Fruit fly (Drosophila melanogaster) whole organism, embryonic: ENCODE measurements around the gene CG9205.

Experiments
- CG10209 ChIP-seq: fragments of 200-800 bp; sonication (Bioruptor generic); optimal IDR thresholded peaks from 3 replicates; lab custom pipeline; 2017; ENCODE audit warnings: missing biosample characterization, mild to moderate bottlenecking, missing genetic modification characterization, missing genetic modification reagents
- CG10274 ChIP-seq: fragments of 200-800 bp; sonication (Bioruptor generic); optimal IDR thresholded peaks from 3 replicates; lab custom pipeline; 2017; ENCODE audit warnings: missing biosample characterization, mild to moderate bottlenecking, missing genetic modification characterization
- CG10366 ChIP-seq: fragments of 200-800 bp; sonication (Bioruptor generic); IDR thresholded peaks from 2 replicates; pipeline ENCODE4 v1.3.6; 2022; ENCODE audit warnings: missing biosample characterization, missing genetic modification characterization
- CG10543 ChIP-seq: fragments of 200-800 bp; sonication (Bioruptor generic); optimal IDR thresholded peaks from 3 replicates; lab custom pipeline; 2017; ENCODE audit warnings: missing biosample characterization, mild to moderate bottlenecking, missing genetic modification characterization, moderate library complexity
- CG11093 ChIP-seq: fragments of 200-800 bp; sonication (Bioruptor generic); IDR thresholded peaks from 3 replicates; pipeline ENCODE4 v1.3.6; 2022; ENCODE audit warnings: missing biosample characterization, missing genetic modification characterization
- CG11695 ChIP-seq: fragments of 200-800 bp; sonication (Bioruptor generic); IDR thresholded peaks from 3 replicates; pipeline ENCODE4 v1.3.6; 2022; ENCODE audit warnings: missing biosample characterization, missing genetic modification characterization
- CG12659 ChIP-seq: fragments of 200-800 bp; sonication (Bioruptor generic); optimal IDR thresholded peaks from 3 replicates; lab custom pipeline; 2017; ENCODE audit warnings: mild to moderate bottlenecking, missing biosample characterization, missing genetic modification reagents, missing genetic modification characterization
- CG12769 ChIP-seq: fragments of 200-800 bp; sonication (Bioruptor generic); optimal IDR thresholded peaks from 2 replicates; lab custom pipeline; 2019; ENCODE audit warnings: missing biosample characterization, mild to moderate bottlenecking, missing genetic modification characterization, moderate library complexity
- CG15269 ChIP-seq: fragments of 200-800 bp; sonication (Bioruptor generic); optimal IDR thresholded peaks from 2 replicates; lab custom pipeline; 2018; ENCODE audit warnings: missing biosample characterization, mild to moderate bottlenecking, missing genetic modification characterization, moderate library complexity
- CG16863 ChIP-seq: fragments of 200-800 bp; sonication (Bioruptor generic); optimal IDR thresholded peaks from 3 replicates; lab custom pipeline; 2016; ENCODE audit warnings: missing biosample characterization, missing genetic modification characterization
- CG17328 ChIP-seq: fragments of 200-800 bp; sonication (Bioruptor generic); IDR thresholded peaks from 2 replicates; pipeline ENCODE4 v1.3.6; 2022; ENCODE audit warnings: missing biosample characterization, missing genetic modification characterization
- CG17568 ChIP-seq: fragments of 200-800 bp; sonication (Bioruptor generic); optimal IDR thresholded peaks from 2 replicates; lab custom pipeline; 2018; ENCODE audit warnings: missing biosample characterization, mild to moderate bottlenecking, missing genetic modification characterization, moderate library complexity
- CG2875 ChIP-seq: fragments of 200-800 bp; sonication (Bioruptor generic); optimal IDR thresholded peaks from 2 replicates; lab custom pipeline; 2017; ENCODE audit warnings: missing biosample characterization, mild to moderate bottlenecking, missing genetic modification characterization, missing genetic modification reagents
- CG2889 ChIP-seq: fragments of 200-800 bp; sonication (Bioruptor generic); IDR thresholded peaks from 3 replicates; pipeline ENCODE4 v1.3.6; 2022; ENCODE audit warnings: missing biosample characterization, missing genetic modification characterization
- CG33213 ChIP-seq: fragments of 200-800 bp; sonication (Bioruptor generic); optimal IDR thresholded peaks from 3 replicates; lab custom pipeline; 2016; ENCODE audit warnings: missing biosample characterization, missing genetic modification characterization
- CG34376 ChIP-seq: fragments of 200-800 bp; sonication (Bioruptor generic); optimal IDR thresholded peaks from 2 replicates; lab custom pipeline; 2018; ENCODE audit warnings: missing biosample characterization, mild to moderate bottlenecking, missing genetic modification characterization
- CG6175 ChIP-seq: fragments of 200-800 bp; sonication (Bioruptor generic); IDR thresholded peaks from 3 replicates; pipeline ENCODE4 v1.3.6; 2022; ENCODE audit warnings: missing biosample characterization, missing genetic modification characterization
- CG7839 ChIP-seq: fragments of 200-800 bp; sonication (Bioruptor generic); optimal IDR thresholded peaks from 3 replicates; lab custom pipeline; 2018; ENCODE audit warnings: missing biosample characterization, mild to moderate bottlenecking, missing genetic modification characterization, moderate library complexity
- CG7987 ChIP-seq: fragments of 200-800 bp; sonication (Bioruptor generic); optimal IDR thresholded peaks from 2 replicates; lab custom pipeline; 2018; ENCODE audit warnings: missing biosample characterization, mild to moderate bottlenecking, missing genetic modification characterization, moderate library complexity
- CG8281 ChIP-seq: fragments of 200-800 bp; sonication (Bioruptor generic); optimal IDR thresholded peaks from 2 replicates; lab custom pipeline; 2018; ENCODE audit warnings: missing biosample characterization, mild to moderate bottlenecking, missing genetic modification characterization, moderate library complexity
- Camta ChIP-seq: fragments of 200-800 bp; sonication (Bioruptor generic); optimal IDR thresholded peaks from 2 replicates; lab custom pipeline; 2016; ENCODE audit warnings: missing biosample characterization, missing genetic modification characterization
- CoRest ChIP-seq: fragments of 200-800 bp; sonication (Bioruptor generic); optimal IDR thresholded peaks from 3 replicates; lab custom pipeline; 2018; ENCODE audit warnings: missing biosample characterization, mild to moderate bottlenecking, missing genetic modification characterization, moderate library complexity
- Dad ChIP-seq: fragments of 200-800 bp; sonication (Bioruptor generic); optimal IDR thresholded peaks from 3 replicates; lab custom pipeline; 2016; ENCODE audit warnings: missing biosample characterization, missing genetic modification characterization
- Dll ChIP-seq: fragments of 200-800 bp; sonication (Bioruptor generic); IDR thresholded peaks from 4 replicates; pipeline ENCODE4 v1.3.6; 2022; ENCODE audit warnings: missing biosample characterization, missing genetic modification characterization; ENCODE audit not compliant: partially characterized antibody
- Dref ChIP-seq: fragments of 200-800 bp; sonication (Bioruptor generic); IDR thresholded peaks from 2 replicates; pipeline ENCODE4 v1.3.6; 2022; ENCODE audit warnings: missing biosample characterization, missing genetic modification characterization
- E2f2 ChIP-seq: fragments of 200-800 bp; sonication (Bioruptor generic); IDR thresholded peaks from 2 replicates; pipeline ENCODE4 v1.3.6; 2022; ENCODE audit warnings: missing biosample characterization, missing genetic modification characterization
- Fer3 ChIP-seq: fragments of 200-800 bp; sonication (Bioruptor generic); optimal IDR thresholded peaks from 2 replicates; lab custom pipeline; 2018; ENCODE audit warnings: missing biosample characterization, mild to moderate bottlenecking, missing genetic modification characterization, moderate library complexity
- Hmr ChIP-seq: fragments of 200-800 bp; sonication (Bioruptor generic); optimal IDR thresholded peaks from 3 replicates; lab custom pipeline; 2017; ENCODE audit warnings: mild to moderate bottlenecking, missing biosample characterization, missing genetic modification reagents, missing genetic modification characterization
- Jarid2 ChIP-seq: fragments of 200-800 bp; sonication (Bioruptor generic); optimal IDR thresholded peaks from 3 replicates; lab custom pipeline; 2017; ENCODE audit warnings: mild to moderate bottlenecking, missing biosample characterization, missing genetic modification reagents, missing genetic modification characterization
- Lim3 ChIP-seq: fragments of 200-800 bp; sonication (Bioruptor generic); IDR thresholded peaks from 2 replicates; pipeline ENCODE4 v1.3.6; 2022; ENCODE audit warnings: missing biosample characterization, missing genetic modification characterization
- Med ChIP-seq: fragments of 200-800 bp; sonication (Bioruptor generic); peaks from one replicate; lab custom pipeline; 2016; ENCODE audit warnings: missing biosample characterization, missing genetic modification characterization, mild to moderate bottlenecking, inconsistent platforms, moderate library complexity
- Nf-YA ChIP-seq: fragments of 200-800 bp; sonication (Bioruptor generic); IDR thresholded peaks from 2 replicates; pipeline ENCODE4 v1.3.6; 2022; ENCODE audit warnings: missing biosample characterization, missing genetic modification characterization
- Oli ChIP-seq: fragments of 200-800 bp; sonication (Bioruptor generic); optimal IDR thresholded peaks from 2 replicates; lab custom pipeline; 2018; ENCODE audit warnings: missing biosample characterization, mild to moderate bottlenecking, missing genetic modification characterization, moderate library complexity
- Sox102F ChIP-seq: fragments of 200-800 bp; sonication (Bioruptor generic); optimal IDR thresholded peaks from 2 replicates; lab custom pipeline; 2018; ENCODE audit warnings: missing biosample characterization, mild to moderate bottlenecking, missing genetic modification characterization, moderate library complexity
- Ssrp ChIP-seq: fragments of 200-800 bp; sonication (Bioruptor generic); optimal IDR thresholded peaks from 2 replicates; lab custom pipeline; 2018; ENCODE audit warnings: missing biosample characterization, mild to moderate bottlenecking, missing genetic modification characterization, moderate library complexity
- YL-1 ChIP-seq: fragments of 200-800 bp; sonication (Bioruptor generic); optimal IDR thresholded peaks from 3 replicates; lab custom pipeline; 2017; ENCODE audit warnings: missing biosample characterization, mild to moderate bottlenecking, missing genetic modification characterization
- ase ChIP-seq: fragments of 200-800 bp; sonication (Bioruptor generic); IDR thresholded peaks from 3 replicates; pipeline ENCODE4 v1.3.6; 2022; ENCODE audit warnings: missing biosample characterization, missing genetic modification characterization
- caup ChIP-seq: fragments of 200-800 bp; sonication (Bioruptor generic); optimal IDR thresholded peaks from 3 replicates; lab custom pipeline; 2017; ENCODE audit warnings: missing biosample characterization, mild to moderate bottlenecking, missing genetic modification characterization, moderate library complexity; ENCODE audit not compliant: severe bottlenecking
- ci ChIP-seq: fragments of 200-800 bp; sonication (Bioruptor generic); IDR thresholded peaks from 3 replicates; pipeline ENCODE4 v1.3.6; 2022; ENCODE audit warnings: missing biosample characterization, missing genetic modification characterization
- cwo ChIP-seq: fragments of 200-800 bp; sonication (Bioruptor generic); optimal IDR thresholded peaks from 3 replicates; lab custom pipeline; 2017; ENCODE audit warnings: missing biosample characterization, missing genetic modification characterization, mild to moderate bottlenecking, moderate library complexity, missing genetic modification reagents
- esg ChIP-seq: fragments of 200-800 bp; sonication (Bioruptor generic); conservative IDR thresholded peaks from 2 replicates; pipeline ENCODE4 v1.3.6; 2022; ENCODE audit warnings: missing biosample characterization, missing genetic modification characterization
- fd102C ChIP-seq: fragments of 200-800 bp; sonication (Bioruptor generic); optimal IDR thresholded peaks from 2 replicates; lab custom pipeline; 2018; ENCODE audit warnings: missing biosample characterization, mild to moderate bottlenecking, missing genetic modification characterization, moderate library complexity
- fd64A ChIP-seq: fragments of 200-800 bp; sonication (Bioruptor generic); optimal IDR thresholded peaks from 3 replicates; lab custom pipeline; 2018; ENCODE audit warnings: missing biosample characterization, mild to moderate bottlenecking, missing genetic modification characterization
- gcm2 ChIP-seq: fragments of 200-800 bp; sonication (Bioruptor generic); optimal IDR thresholded peaks from 2 replicates; lab custom pipeline; 2016; ENCODE audit warnings: missing biosample characterization, missing genetic modification characterization
- ken ChIP-seq: fragments of 200-800 bp; sonication (Bioruptor generic); IDR thresholded peaks from 3 replicates; pipeline ENCODE4 v1.3.6; 2022; ENCODE audit warnings: missing biosample characterization, missing genetic modification characterization
- lmd ChIP-seq: fragments of 200-800 bp; sonication (Bioruptor generic); IDR thresholded peaks from 2 replicates; pipeline ENCODE4 v1.3.6; 2022; ENCODE audit warnings: missing biosample characterization, missing genetic modification characterization
- peb ChIP-seq: fragments of 200-800 bp; sonication (Bioruptor generic); IDR thresholded peaks from 2 replicates; pipeline ENCODE4 v1.3.6; 2022; ENCODE audit warnings: missing biosample characterization, missing genetic modification characterization
- ranshi ChIP-seq: fragments of 200-800 bp; sonication (Bioruptor generic); IDR thresholded peaks from 2 replicates; pipeline ENCODE4 v1.3.6; 2022; ENCODE audit warnings: missing biosample characterization, missing genetic modification characterization
- rib ChIP-seq: fragments of 200-800 bp; sonication (Bioruptor generic); IDR thresholded peaks from 2 replicates; pipeline ENCODE4 v1.3.6; 2022; ENCODE audit warnings: missing biosample characterization, missing genetic modification characterization
- row ChIP-seq: fragments of 200-800 bp; sonication (Bioruptor generic); IDR thresholded peaks from 3 replicates; pipeline ENCODE4 v1.3.6; 2022; ENCODE audit warnings: missing biosample characterization, missing genetic modification characterization
- sd ChIP-seq: fragments of 200-800 bp; sonication (Bioruptor generic); optimal IDR thresholded peaks from 3 replicates; lab custom pipeline; 2018; ENCODE audit warnings: missing biosample characterization, mild to moderate bottlenecking, missing genetic modification characterization, moderate library complexity
- shn ChIP-seq: fragments of 200-800 bp; sonication (Bioruptor generic); optimal IDR thresholded peaks from 3 replicates; lab custom pipeline; 2016; ENCODE audit warnings: missing biosample characterization, missing genetic modification characterization

CG9205 gene

DNA sequence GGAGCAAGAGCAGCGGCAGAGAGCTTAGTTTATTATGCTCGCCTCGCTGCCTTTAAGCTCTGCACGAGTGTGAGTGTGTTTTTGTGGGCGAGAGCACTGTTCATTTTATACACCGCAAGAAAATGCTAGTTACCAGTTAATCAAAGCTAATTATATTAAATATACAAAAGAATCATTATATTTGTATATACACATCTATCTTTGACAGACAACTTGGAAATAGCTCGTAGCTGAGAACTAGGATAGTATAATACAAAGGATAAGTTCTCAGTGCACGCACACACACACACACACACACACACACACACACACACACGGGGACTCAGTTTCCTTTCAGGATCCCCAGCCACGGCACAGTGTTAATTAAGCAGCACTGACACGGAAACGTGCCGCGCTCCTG, 23.5 kb upstream of the CG9205 start (continued):
- TF ChIP-seq E2f2 (no peak), shn (GFP tag; lab: Kevin White, UChicago) (no peak), CG10274 (GFP tag; lab: Kevin White, UChicago) (no peak), gcm2 (no peak), Fer3 (tag; lab: Kevin White, UChicago) (peak; percentile 2), lmd (GFP tag; lab: Robert Waterston, UW) (peak; percentile 51; the same call in 1 of the 2 replicates), Ssrp (no peak), CG17568 (GFP tag; lab: Kevin White, UChicago) (no peak), esg (GFP tag; lab: Robert Waterston, UW) (0 out of 2 replicates have a peak, but pooled peaks have one; percentile 18), fd64A (GFP tag; lab: Kevin White, UChicago) (no peak), ase (GFP tag; lab: Robert Waterston, UW) (no peak), CG34376 (GFP tag; lab: Kevin White, UChicago) (no peak), fd102C (GFP tag; lab: Kevin White, UChicago) (no peak), Sox102F (GFP tag; lab: Kevin White, UChicago) (peak; percentile 21), row (GFP tag; lab: Robert Waterston, UW) (peak; percentile 58), cwo (GFP tag; lab: Kevin White, UChicago) (peak; percentile 36), ci (GFP tag; lab: Robert Waterston, UW) (0 out of 3 replicates have a peak, but pooled peaks have one; percentile 30), CG2875 (GFP tag; lab: Kevin White, UChicago) (no peak), CG15269 (peak; percentile 18), CG6175 (GFP tag; lab: Robert Waterston, UW) (no peak), ken (no peak), Lim3 (GFP tag; lab: Robert Waterston, UW) (no peak), CG10209 (GFP tag; lab: Kevin White, UChicago) (peak; percentile 20), CG12659 (GFP tag; lab: Kevin White, UChicago) (peak; percentile 24), CG7839 (peak; percentile 33), Jarid2 (GFP tag; lab: Kevin White, UChicago) (no peak), caup (peak; percentile 16), ranshi (GFP tag; lab: Robert Waterston, UW) (0 out of 2 replicates have a peak, but pooled peaks have one; percentile 29), peb (GFP tag; lab: Robert Waterston, UW) (no peak), CG17328 (GFP tag; lab: Robert Waterston, UW) (peak; percentile 42; the same call in 1 of the 2 replicates), CG33213 (GFP tag; lab: Kevin White, UChicago) (no peak), Nf-YA (GFP tag; lab: Robert Waterston, UW) (no peak), CG11093 (GFP tag; lab: Robert Waterston, UW) (no peak), Oli (tag; lab: Kevin White, UChicago) (peak; percentile 6), Hmr (peak; percentile 55), Dref (GFP tag; lab: Robert Waterston, UW) (no peak), CoRest (peak; percentile 1), CG11695 (GFP tag; lab: Robert Waterston, UW) (0 out of 3 replicates have a peak, but pooled peaks have one; percentile 27), Camta (no peak), CG10366 (GFP tag; lab: Robert Waterston, UW) (no peak)

DNA sequence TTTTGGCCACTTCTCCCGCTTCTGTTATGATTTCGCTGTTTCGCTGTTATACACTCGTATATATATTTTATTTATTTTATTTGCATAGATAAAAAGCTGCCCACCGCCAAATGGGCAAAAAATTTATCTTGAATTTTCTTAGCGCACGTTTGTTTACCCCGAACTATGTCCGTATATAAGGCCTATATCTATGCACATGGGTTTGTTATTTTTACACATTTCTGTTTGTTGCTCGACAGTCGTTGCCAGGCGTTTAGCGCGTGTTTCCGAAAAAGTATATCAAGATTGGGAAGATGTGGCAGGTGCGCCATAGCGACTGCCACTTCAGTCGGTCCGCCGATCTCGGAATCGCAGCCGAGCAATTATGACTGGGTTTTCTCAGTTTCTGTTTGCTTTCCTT, 14.6 kb upstream of the CG9205 start:
- TF ChIP-seq CG2889 (GFP tag; lab: Robert Waterston, UW) (no peak), Med (GFP tag; lab: Kevin White, UChicago) (peak; percentile 9), CG10543 (peak; percentile 31), CG12769 (tag; lab: Kevin White, UChicago) (peak; percentile 77), CG7987 (GFP tag; lab: Kevin White, UChicago) (peak; percentile 25), Dad (GFP tag; lab: Kevin White, UChicago) (no peak), sd (peak; percentile 64), CG8281 (tag; lab: Kevin White, UChicago) (no peak), CG2875 (GFP tag; lab: Kevin White, UChicago) (no peak), rib (0 out of 2 replicates have a peak, but pooled peaks have one; percentile 16), Dll (GFP tag; lab: Robert Waterston, UW) (no peak), YL-1 (GFP tag; lab: Kevin White, UChicago) (no peak), CG16863 (no peak)
